Worm (Caenorhabditis elegans): ENCODE data around the gene msp-56.

DNA sequence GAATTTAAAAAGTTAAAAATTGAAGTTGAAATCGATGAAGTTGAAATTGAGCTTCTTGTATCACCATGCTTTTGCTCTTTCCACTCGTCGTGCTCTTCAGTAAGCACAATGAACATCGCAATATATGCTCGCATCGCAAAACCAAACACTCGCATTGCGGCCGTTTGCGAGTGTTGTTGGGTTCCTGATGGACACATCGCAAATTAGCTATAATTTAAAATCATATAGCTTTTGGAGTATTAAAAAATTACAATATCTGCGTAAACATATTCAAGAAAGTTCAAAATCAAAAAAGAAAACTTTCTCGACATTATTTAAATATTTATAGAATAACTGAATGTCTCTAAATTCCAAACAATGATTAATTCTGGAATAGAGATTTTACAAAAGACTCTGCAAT lies 731 bp downstream of the msp-56 start, which contains the start of gene K07F5.17:
- no peak for TF ChIP-seq dao-5 (tag; optimal IDR thresholded peaks at IDR 0.05)
- no peak for TF ChIP-seq him-1 (tag; optimal IDR thresholded peaks at IDR 0.05)

Data from whole organism, L4/young adult.